Fruit fly (Drosophila melanogaster): ENCODE data around the gene InR.

DNA sequence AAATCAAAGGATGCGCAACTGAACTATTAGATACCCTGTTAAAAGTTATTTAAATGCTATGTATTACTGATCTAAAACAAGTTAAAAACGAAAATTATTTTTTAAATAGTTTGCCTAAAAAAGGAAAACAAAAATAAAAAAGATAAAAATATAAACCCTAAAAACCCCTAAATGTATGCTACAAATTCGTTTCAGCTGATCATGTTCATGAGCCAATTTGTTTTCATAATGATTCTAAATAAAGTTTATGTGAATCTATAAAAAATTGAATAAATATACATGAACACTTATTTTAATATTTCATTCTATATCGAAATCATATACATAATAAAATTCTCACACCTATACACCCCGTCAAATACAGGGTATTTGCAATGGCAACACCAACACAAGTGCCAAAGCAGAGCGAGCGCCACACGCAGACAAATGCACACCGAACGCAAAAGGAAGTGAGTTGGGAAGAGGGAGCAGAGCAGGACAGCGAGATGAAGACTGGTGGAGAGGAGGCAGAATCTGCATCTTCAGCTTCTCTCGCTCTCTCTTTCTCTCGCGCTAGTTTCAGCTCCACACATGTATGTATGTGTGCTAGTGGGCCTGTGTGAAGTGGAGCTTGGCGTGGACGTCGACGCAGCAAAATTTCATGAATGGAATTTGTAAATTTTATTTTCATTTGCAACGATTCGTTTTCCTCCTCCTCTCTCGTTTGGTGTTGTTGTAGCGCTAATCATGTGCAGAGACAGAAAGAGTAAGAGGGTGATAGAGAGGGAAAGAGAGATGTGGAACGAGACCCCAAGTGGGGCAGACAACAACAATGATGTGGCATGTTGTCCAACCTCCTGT, 32.1 kb upstream of the InR start:
- TF ChIP-seq CG4496 (GFP tag; IDR thresholded peaks at IDR 0.05) (no peak), CG10348 (GFP tag; IDR thresholded peaks at IDR 0.05) (no peak), CG12605 (GFP tag; IDR thresholded peaks at IDR 0.05) (no peak; the same call in none of the 2 replicates), D1 (tag; optimal IDR thresholded peaks at IDR 0.05) (peak; percentile 87), CG32121 (GFP tag; IDR thresholded peaks at IDR 0.05) (peak; percentile 51; the same call in 1 of the 2 replicates), CG13204 (GFP tag; optimal IDR thresholded peaks at IDR 0.05) (peak; percentile 32), Pif1A (GFP tag; optimal IDR thresholded peaks at IDR 0.05) (peak; percentile 52), rn (GFP tag; IDR thresholded peaks at IDR 0.05) (peak; percentile 65), Ets98B (GFP tag; IDR thresholded peaks at IDR 0.05) (peak; percentile 33; the same call in 1 of the 2 replicates), CG15710 (tag; optimal IDR thresholded peaks at IDR 0.05) (peak; percentile 95), Pif1B (GFP tag; optimal IDR thresholded peaks at IDR 0.05) (peak; percentile 77), EcR (GFP tag; optimal IDR thresholded peaks at IDR 0.05) (peak; percentile 76), fd96Ca (GFP tag; IDR thresholded peaks at IDR 0.05) (peak; percentile 70), gl (tag; optimal IDR thresholded peaks at IDR 0.05) (no peak)

Measured in whole organism, pupa.